Worm (Caenorhabditis elegans) whole organism, early embryonic: ENCODE data around the gene Y54E2A.8.

ENCODE experiments used
- B0310.2 ChIP-seq: sonication (generic microtip); optimal IDR thresholded peaks from 2 replicates; lab custom pipeline; 2016; ENCODE audit warnings: mild to moderate bottlenecking, missing genetic modification characterization, missing compliant biosample characterization
- F13C5.2 ChIP-seq: sonication (generic microtip); optimal IDR thresholded peaks from 2 replicates; lab custom pipeline; 2017; ENCODE audit warnings: mild to moderate bottlenecking, missing genetic modification characterization, inconsistent platforms, missing compliant biosample characterization
- aly-1 ChIP-seq: sonication (generic microtip); optimal IDR thresholded peaks from 2 replicates; lab custom pipeline; 2016; ENCODE audit warnings: missing genetic modification characterization, missing compliant biosample characterization
- ama-1 ChIP-seq: fragments of 150-350 bp; optimal IDR thresholded peaks from 2 replicates; lab custom pipeline; 2014
- ceh-13 ChIP-seq: fragments of 200-800 bp; sonication (Bioruptor generic); optimal IDR thresholded peaks from 2 replicates; lab custom pipeline; 2018; ENCODE audit warnings: mild to moderate bottlenecking, missing genetic modification characterization, missing compliant biosample characterization
- ceh-36 ChIP-seq: sonication (generic microtip); optimal IDR thresholded peaks from 2 replicates; lab custom pipeline; 2016; ENCODE audit warnings: missing genetic modification characterization, inconsistent platforms, missing compliant biosample characterization
- ets-7 ChIP-seq: sonication (generic microtip); optimal IDR thresholded peaks from 2 replicates; lab custom pipeline; 2016; ENCODE audit warnings: missing genotype, missing genetic modification characterization, missing compliant biosample characterization
- flt-1 ChIP-seq: fragments of 200-800 bp; sonication (Bioruptor generic); IDR thresholded peaks from 2 replicates; pipeline ENCODE4 v1.3.6; 2022; ENCODE audit warnings: missing genetic modification characterization, missing compliant biosample characterization
- hmbx-1 ChIP-seq: sonication (generic microtip); optimal IDR thresholded peaks from 2 replicates; lab custom pipeline; 2016; ENCODE audit warnings: mild to moderate bottlenecking, missing genetic modification characterization, missing compliant biosample characterization
- hmg-4 ChIP-seq: fragments of 200-800 bp; sonication (Bioruptor generic); optimal IDR thresholded peaks from 2 replicates; lab custom pipeline; 2018; ENCODE audit warnings: mild to moderate bottlenecking, missing genetic modification characterization, missing compliant biosample characterization
- hnd-1 ChIP-seq: sonication (generic microtip); optimal IDR thresholded peaks from 2 replicates; lab custom pipeline; 2016; ENCODE audit warnings: missing genetic modification characterization, missing compliant biosample characterization
- pes-1 ChIP-seq: fragments of 200-800 bp; sonication (Bioruptor generic); IDR thresholded peaks from 2 replicates; pipeline ENCODE4 v1.3.6; 2022; ENCODE audit warnings: missing genetic modification reagents, missing genetic modification characterization, missing compliant biosample characterization
- scrt-1 ChIP-seq: fragments of 200-800 bp; sonication (Bioruptor generic); IDR thresholded peaks from 2 replicates; pipeline ENCODE4 v1.3.6; 2022; ENCODE audit warnings: missing genetic modification characterization, missing compliant biosample characterization
- sea-1 ChIP-seq: fragments of 200-800 bp; sonication (Bioruptor generic); conservative IDR thresholded peaks from 2 replicates; pipeline ENCODE4 v1.3.6; 2022; ENCODE audit warnings: missing genetic modification characterization, missing compliant biosample characterization
- tbx-11 ChIP-seq: fragments of 200-800 bp; sonication (Bioruptor generic); IDR thresholded peaks from 2 replicates; pipeline ENCODE4 v1.3.6; 2022; ENCODE audit warnings: missing genetic modification characterization, missing compliant biosample characterization
- tbx-37 ChIP-seq: fragments of 200-800 bp; sonication (Bioruptor generic); conservative IDR thresholded peaks from 2 replicates; pipeline ENCODE4 v1.3.6; 2022; ENCODE audit warnings: missing genetic modification reagents, missing genetic modification characterization, missing compliant biosample characterization
- tra-4 ChIP-seq: sonication (generic microtip); optimal IDR thresholded peaks from 2 replicates; lab custom pipeline; 2017; ENCODE audit warnings: missing genetic modification characterization, missing compliant biosample characterization

Y54E2A.8 gene

DNA sequence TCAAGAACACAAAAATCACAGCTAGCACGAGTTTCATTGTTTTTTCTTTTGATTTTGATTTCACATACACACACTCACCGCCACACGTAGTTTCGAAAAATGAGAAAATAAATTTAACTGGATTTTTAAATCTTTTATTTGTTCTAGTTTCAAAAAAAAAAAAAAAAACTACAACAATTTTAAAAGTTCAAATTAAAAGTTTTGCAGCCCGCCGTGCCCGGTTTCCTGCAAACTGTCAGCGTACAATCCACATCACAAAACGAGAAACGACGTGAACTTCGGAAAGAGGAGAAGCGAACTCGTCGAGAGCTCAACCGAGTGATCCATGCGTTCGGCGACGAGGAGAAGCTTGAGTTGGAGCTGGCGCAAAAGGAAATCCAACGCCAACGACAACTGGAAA is 20.4 kb upstream of the Y54E2A.8 start, which contains the start of gene Y54E2A.5:
Gene Y54E2A.5 (minus strand): TSS at position 101 of the 400 bp plus-strand sequence.
- TF ChIP-seq hnd-1 (tag; lab: Kevin White, UChicago) (no peak), hmg-4 (GFP tag; lab: Kevin White, UChicago) (no peak), ceh-13 (GFP tag; lab: Kevin White, UChicago) (no peak), ama-1 (lab: Kevin White, UChicago) (no peak), ceh-36 (tag; lab: Kevin White, UChicago) (no peak), tbx-37 (GFP tag; lab: Robert Waterston, UW) (no peak)

DNA sequence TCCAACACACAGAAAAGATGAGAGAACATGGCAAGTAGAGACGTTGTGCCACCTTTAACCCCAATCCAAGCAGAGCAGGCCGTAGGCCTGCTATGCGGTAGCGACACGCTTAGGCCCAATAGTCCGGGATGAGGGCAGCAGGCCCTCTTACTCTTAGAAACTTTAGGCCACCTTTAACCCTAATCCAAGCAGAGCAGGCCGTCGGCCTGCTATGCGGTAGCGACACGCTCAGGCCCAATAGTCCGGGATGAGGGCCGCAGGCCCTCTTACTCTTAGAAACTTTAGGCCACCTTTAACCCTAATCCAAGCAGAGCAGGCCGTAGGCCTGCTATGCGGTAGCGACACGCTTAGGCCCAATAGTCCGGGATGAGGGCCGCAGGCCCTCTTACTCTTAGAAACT is 12.4 kb upstream of the Y54E2A.8 start:
- 0 out of 2 replicates have a peak, but pooled peaks have one; percentile 48 for TF ChIP-seq pes-1 (GFP tag; lab: Robert Waterston, UW)

DNA sequence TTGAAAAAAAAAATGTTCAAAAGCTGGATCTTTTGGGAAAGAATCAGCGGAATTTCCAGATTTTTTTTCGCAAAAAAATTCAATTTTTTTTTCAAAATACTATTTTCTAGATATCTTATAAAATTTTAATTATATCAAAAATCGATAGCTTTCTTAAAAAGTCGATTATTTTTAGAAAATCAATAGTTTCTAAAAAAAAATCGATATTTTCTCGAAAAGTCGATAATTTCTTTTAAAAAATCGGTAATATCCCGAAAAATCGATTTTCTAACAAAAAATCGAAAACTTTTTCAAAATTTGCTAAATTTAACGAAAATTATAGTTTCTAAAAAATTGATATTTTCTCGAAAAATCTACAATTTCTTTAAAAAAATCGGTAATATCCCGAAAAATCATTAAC is 9.3 kb upstream of the Y54E2A.8 start:
- TF ChIP-seq ceh-13 (GFP tag; lab: Kevin White, UChicago) (no peak), tbx-37 (GFP tag; lab: Robert Waterston, UW) (no peak), hmg-4 (GFP tag; lab: Kevin White, UChicago) (no peak), ama-1 (lab: Kevin White, UChicago) (no peak)

DNA sequence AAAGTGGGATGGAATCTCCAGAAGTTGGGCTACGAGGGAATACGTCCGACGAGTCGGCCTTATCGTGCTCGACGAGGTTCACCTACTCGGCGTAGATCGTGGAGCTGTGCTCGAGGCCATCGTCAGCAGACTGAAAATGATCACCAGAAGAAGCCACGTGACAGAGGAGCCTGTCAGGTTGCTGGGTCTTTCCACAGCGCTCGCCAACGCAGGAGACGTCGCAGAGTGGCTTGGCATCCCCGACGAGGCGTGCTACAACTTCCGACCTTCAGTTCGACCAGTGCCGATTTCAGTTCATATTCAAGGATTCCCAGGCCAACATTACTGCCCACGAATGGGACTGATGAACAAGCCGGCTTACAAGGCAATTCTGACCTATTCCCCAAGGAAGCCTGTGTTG is 7.0 kb upstream of the Y54E2A.8 start:
- TF ChIP-seq ceh-36 (tag; lab: Kevin White, UChicago) = no peak
- no peak for TF ChIP-seq scrt-1 (GFP tag; lab: Robert Waterston, UW)
- TF ChIP-seq tra-4 = no peak
- TF ChIP-seq ama-1 (lab: Kevin White, UChicago) = no peak
- no peak for TF ChIP-seq hnd-1 (tag; lab: Kevin White, UChicago)
- TF ChIP-seq ets-7 (tag; lab: Kevin White, UChicago) = no peak
- no peak for TF ChIP-seq hmg-4 (GFP tag; lab: Kevin White, UChicago)
- no peak for TF ChIP-seq tbx-37 (GFP tag; lab: Robert Waterston, UW)
- TF ChIP-seq hmbx-1 = no peak
- TF ChIP-seq F13C5.2 (tag; lab: Kevin White, UChicago) = no peak
- no peak for TF ChIP-seq sea-1 (GFP tag; lab: Robert Waterston, UW)
- TF ChIP-seq flt-1 (GFP tag; lab: Robert Waterston, UW) = no peak
- TF ChIP-seq aly-1 = no peak
- no peak for TF ChIP-seq ceh-13 (GFP tag; lab: Kevin White, UChicago)
- TF ChIP-seq tbx-11 (GFP tag; lab: Robert Waterston, UW) = no peak
- no peak for TF ChIP-seq pes-1 (GFP tag; lab: Robert Waterston, UW)
- TF ChIP-seq B0310.2 (tag; lab: Kevin White, UChicago) = no peak

DNA sequence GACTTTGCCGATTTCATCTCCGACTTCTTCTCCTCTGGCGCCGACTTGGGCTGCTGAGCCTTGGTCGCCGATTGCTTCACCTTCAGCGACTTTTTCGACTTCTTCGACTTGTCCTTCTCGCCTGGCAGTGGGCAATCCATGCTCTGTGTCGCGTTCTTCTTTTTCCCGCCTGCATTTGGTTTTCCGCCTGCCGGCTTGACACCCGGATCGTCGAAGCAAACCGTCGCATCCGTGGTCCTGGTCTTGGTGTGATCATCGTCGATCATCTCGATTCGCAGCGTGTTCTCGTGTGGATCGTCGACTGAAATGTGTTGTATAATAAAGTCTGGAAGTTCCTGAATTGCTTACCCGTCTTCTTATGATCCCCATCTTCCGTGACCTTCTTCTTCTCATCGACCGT is 6.0 kb upstream of the Y54E2A.8 start:
- TF ChIP-seq sea-1 (GFP tag; lab: Robert Waterston, UW) = no peak

DNA sequence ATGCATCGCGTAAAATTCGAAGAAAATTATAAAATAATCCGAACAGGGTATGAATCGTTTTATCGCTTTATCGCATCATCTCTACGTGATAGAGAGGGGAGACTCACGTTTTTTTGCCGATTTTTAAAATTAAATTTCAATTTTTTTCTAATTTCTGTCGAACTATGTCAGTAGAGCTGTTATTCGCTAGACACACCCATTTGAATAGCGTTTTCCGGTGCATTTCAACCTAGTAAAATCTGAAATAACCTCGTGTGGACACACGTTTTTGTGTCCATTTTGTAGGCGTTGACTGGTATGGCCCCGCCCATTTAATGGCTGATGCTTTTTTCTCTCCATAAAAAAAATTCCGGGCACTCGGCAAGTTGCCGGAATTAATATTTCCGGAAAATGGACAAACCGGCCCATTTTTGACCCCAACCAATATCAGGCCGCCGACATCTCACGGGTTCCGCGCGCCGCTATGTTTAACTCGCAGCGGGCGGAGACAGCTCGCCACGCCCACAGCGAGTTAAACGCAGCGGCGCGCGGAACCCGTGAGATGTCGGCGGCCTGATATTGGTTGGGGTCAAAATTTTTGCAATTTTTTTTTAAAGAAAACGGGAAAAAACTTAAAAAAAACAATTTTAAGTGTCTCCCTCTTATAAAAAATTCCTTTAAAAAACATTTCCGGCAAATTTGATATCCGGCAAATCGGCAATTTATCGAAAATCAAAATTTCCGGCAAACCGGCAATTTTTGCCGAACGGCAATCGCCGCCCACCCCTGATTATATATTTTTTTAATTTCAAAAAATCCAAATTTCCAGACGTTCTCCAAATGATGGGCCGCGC is 5.0 kb upstream of the Y54E2A.8 start, which contains the start of gene Y54E2A.7:
Gene Y54E2A.7 (minus strand): TSS at position 51 of the 833 bp plus-strand sequence.
- no peak for TF ChIP-seq hnd-1 (tag; lab: Kevin White, UChicago)
- TF ChIP-seq ceh-36 (tag; lab: Kevin White, UChicago) = no peak
- TF ChIP-seq pes-1 (GFP tag; lab: Robert Waterston, UW) = no peak; the same call in 1 of the 2 replicates
- no peak for TF ChIP-seq sea-1 (GFP tag; lab: Robert Waterston, UW)
- TF ChIP-seq hmg-4 (GFP tag; lab: Kevin White, UChicago) = no peak
- TF ChIP-seq aly-1 = no peak
- TF ChIP-seq tbx-11 (GFP tag; lab: Robert Waterston, UW) = no peak
- TF ChIP-seq flt-1 (GFP tag; lab: Robert Waterston, UW) = no peak
- TF ChIP-seq ets-7 (tag; lab: Kevin White, UChicago) = no peak

DNA sequence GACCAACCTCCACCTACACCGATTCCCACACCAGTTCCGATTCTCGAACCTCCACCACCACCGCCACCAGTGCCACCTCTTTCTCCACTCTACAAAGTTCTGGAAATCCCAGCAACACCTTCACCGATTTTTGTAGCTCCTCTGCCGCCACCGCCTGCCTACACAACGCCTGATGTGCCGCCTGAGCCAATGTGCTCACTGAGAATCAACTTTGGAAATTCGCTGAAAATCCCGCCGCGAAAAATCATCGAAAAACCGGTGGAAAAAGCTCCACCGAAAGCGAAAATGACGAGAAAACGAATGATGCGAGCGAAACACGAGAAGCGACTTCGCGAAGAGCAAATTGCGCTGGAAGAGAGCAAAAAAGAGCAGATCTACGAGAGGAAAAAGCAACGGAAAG is 1.7 kb downstream of the Y54E2A.8 start:
- no peak for TF ChIP-seq flt-1 (GFP tag; lab: Robert Waterston, UW)
- no peak for TF ChIP-seq ets-7 (tag; lab: Kevin White, UChicago)
- TF ChIP-seq scrt-1 (GFP tag; lab: Robert Waterston, UW) = no peak

DNA sequence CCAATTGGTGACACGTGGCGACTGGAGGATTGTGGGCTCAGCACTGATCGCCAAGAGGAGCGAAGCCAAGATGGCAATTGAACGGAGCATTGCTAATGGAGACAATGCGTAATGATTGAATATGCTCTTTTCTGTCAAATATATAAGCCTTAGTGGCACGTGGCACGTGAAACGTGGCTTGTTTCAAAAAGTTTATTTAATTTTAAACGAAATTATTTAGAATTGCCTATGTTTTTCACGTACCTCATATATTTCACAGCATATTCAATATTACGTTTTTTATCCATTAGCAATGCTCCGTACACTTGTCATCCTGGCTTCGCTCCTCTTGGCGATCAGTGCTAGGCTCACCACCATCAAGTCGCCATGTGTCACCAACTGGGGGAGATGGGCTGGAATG is 7.8 kb downstream of the Y54E2A.8 start, which contains the start of gene Y54E2A.9:
Gene Y54E2A.9 (minus strand): TSS at position 101 of the 400 bp plus-strand sequence.
- no peak for TF ChIP-seq sea-1 (GFP tag; lab: Robert Waterston, UW)
- TF ChIP-seq tbx-37 (GFP tag; lab: Robert Waterston, UW) = no peak
- TF ChIP-seq tra-4 = no peak
- TF ChIP-seq ama-1 (lab: Kevin White, UChicago) = no peak
- no peak for TF ChIP-seq scrt-1 (GFP tag; lab: Robert Waterston, UW)
- no peak for TF ChIP-seq aly-1
- no peak for TF ChIP-seq ceh-13 (GFP tag; lab: Kevin White, UChicago)
- TF ChIP-seq ceh-36 (tag; lab: Kevin White, UChicago) = no peak
- no peak for TF ChIP-seq F13C5.2 (tag; lab: Kevin White, UChicago)
